Fruit fly (Drosophila melanogaster): ENCODE results near the gene Lip2.

The Lip2 gene

DNA sequence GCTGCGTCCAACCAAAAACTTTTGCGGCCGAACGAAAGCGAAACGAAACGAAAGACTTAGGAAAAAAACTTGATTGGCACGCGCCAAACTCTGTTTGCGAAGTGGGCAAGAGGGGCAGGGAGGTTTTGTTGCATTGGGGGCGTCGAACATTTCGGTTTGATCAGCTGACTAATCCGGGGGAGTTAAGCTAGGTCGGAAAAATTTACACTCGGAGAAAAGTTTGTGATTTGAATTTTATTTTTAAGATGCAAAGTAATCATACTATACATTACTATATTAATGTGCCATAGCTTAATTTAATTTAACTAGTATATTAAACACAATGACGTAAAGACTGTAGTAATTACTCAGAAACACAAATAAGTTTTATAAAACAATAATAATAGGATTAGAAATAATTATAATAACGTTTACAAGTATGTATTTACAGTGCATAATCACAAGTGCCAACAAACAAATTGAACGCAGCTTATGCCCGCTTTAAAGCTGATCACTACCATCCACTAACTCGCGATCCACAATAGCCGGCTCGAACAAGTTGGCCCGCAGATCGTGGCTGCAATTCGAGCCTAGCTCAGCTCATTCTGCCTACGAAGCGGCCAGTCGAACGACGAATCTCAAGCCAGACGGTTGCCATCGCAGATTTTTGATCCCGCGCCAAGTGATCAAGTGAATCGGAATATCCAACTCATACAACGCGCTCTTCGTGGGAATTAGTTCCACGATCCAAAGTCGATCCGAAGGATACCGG lies 47.6 kb downstream of the Lip2 start, which contains the start of gene CG31871 (continued):
- peak; percentile 42 for TF ChIP-seq CG11762 (GFP tag; optimal IDR thresholded peaks at IDR 0.05; ENCODE audit: insufficient read depth)
- TF ChIP-seq pdm3 (GFP tag; optimal IDR thresholded peaks at IDR 0.05): peak; percentile 61
- TF ChIP-seq Met (GFP tag; optimal IDR thresholded peaks at IDR 0.05): peak; percentile 8
- peak; percentile 31 for TF ChIP-seq CG6808 (GFP tag; optimal IDR thresholded peaks at IDR 0.05)
- peak; percentile 69 for TF ChIP-seq acj6 (GFP tag; optimal IDR thresholded peaks at IDR 0.05)
- no peak for TF ChIP-seq CG8319 (GFP tag; optimal IDR thresholded peaks at IDR 0.05)
- TF ChIP-seq Sox102F (GFP tag; optimal IDR thresholded peaks at IDR 0.05): no peak
- TF ChIP-seq fd85E (GFP tag; optimal IDR thresholded peaks at IDR 0.05): no peak
- TF ChIP-seq vri (GFP tag; optimal IDR thresholded peaks at IDR 0.05): no peak
- no peak for TF ChIP-seq Eip93F (GFP tag; optimal IDR thresholded peaks at IDR 0.05)
- peak; percentile 63 for TF ChIP-seq dac (GFP tag; optimal IDR thresholded peaks at IDR 0.05)
- TF ChIP-seq CG6276 (GFP tag; optimal IDR thresholded peaks at IDR 0.05): peak; percentile 91
- TF ChIP-seq CG11294 (GFP tag; IDR thresholded peaks at IDR 0.05): peak; percentile 70
- peak; percentile 50 for TF ChIP-seq CG7368 (GFP tag; optimal IDR thresholded peaks at IDR 0.05)
- peak; percentile 50 for TF ChIP-seq Eip75B (GFP tag; optimal IDR thresholded peaks at IDR 0.05)
- peak; percentile 80 for TF ChIP-seq achi (GFP tag; optimal IDR thresholded peaks at IDR 0.05)
- TF ChIP-seq net (GFP tag; optimal IDR thresholded peaks at IDR 0.05): peak; percentile 76
- TF ChIP-seq CG8632 (GFP tag; optimal IDR thresholded peaks at IDR 0.05): peak; percentile 41
- no peak for TF ChIP-seq Hr38 (GFP tag; optimal IDR thresholded peaks at IDR 0.05)

dm6 chr2L:10657981-10658380 lies 51.3 kb downstream of the Lip2 start, which contains the start of gene CG45690:
Gene CG45690 (plus strand): TSS chr2L:10658281.
- TF ChIP-seq acj6 (GFP tag; optimal IDR thresholded peaks at IDR 0.05): no peak
- TF ChIP-seq net (GFP tag; optimal IDR thresholded peaks at IDR 0.05): no peak
- TF ChIP-seq cyc (GFP tag; optimal IDR thresholded peaks at IDR 0.05): no peak
- no peak for TF ChIP-seq OdsH (GFP tag; optimal IDR thresholded peaks at IDR 0.05)
- TF ChIP-seq achi (GFP tag; optimal IDR thresholded peaks at IDR 0.05): no peak
- TF ChIP-seq Sox15 (GFP tag; optimal IDR thresholded peaks at IDR 0.05): no peak
- TF ChIP-seq fkh (GFP tag; optimal IDR thresholded peaks at IDR 0.05): no peak
- no peak for TF ChIP-seq CG6276 (GFP tag; optimal IDR thresholded peaks at IDR 0.05)

- no peak for TF ChIP-seq fd85E (GFP tag; optimal IDR thresholded peaks at IDR 0.05)
Measured at dm6 chr2L:10654520-10654919, 54.7 kb downstream of the Lip2 start.
